Worm (Caenorhabditis elegans) whole organism, mixed stage, embryonic: Measurements from ENCODE around the gene ttr-13.

Experiments
- M03D4.4 ChIP-seq: sonication (generic microtip); optimal IDR thresholded peaks from 2 replicates; lab custom pipeline; 2017; ENCODE audit warnings: mild to moderate bottlenecking, missing genetic modification characterization, missing compliant biosample characterization
- bed-3 ChIP-seq: fragments of 200-800 bp; sonication (Bioruptor generic); optimal IDR thresholded peaks from 3 replicates; lab custom pipeline; 2018; ENCODE audit warnings: mild to moderate bottlenecking, missing genetic modification characterization, moderate library complexity, missing compliant biosample characterization
- blmp-1 ChIP-seq: fragments of 150-350 bp; optimal IDR thresholded peaks from 2 replicates; lab custom pipeline; 2014; ENCODE audit warnings: missing biosample characterization, missing genetic modification characterization
- ceh-39 ChIP-seq: fragments of 150-350 bp; optimal IDR thresholded peaks from 2 replicates; lab custom pipeline; 2014; ENCODE audit warnings: missing biosample characterization, missing genetic modification characterization
- ceh-83 ChIP-seq: fragments of 200-800 bp; sonication (Bioruptor generic); optimal IDR thresholded peaks from 2 replicates; lab custom pipeline; 2018; ENCODE audit warnings: mild to moderate bottlenecking, missing genetic modification characterization, missing compliant biosample characterization
- ces-1 ChIP-seq: fragments of 150-350 bp; optimal IDR thresholded peaks from 2 replicates; lab custom pipeline; 2014; ENCODE audit warnings: missing biosample characterization, missing genetic modification reagents, missing genetic modification characterization
- drap-1 ChIP-seq: fragments of 200-800 bp; sonication (Bioruptor generic); optimal IDR thresholded peaks from 3 replicates; lab custom pipeline; 2018; ENCODE audit warnings: mild to moderate bottlenecking, missing genetic modification characterization, missing compliant biosample characterization
- elt-1 ChIP-seq: sonication (generic microtip); optimal IDR thresholded peaks from 2 replicates; lab custom pipeline; 2017; ENCODE audit warnings: missing genetic modification characterization, mild to moderate bottlenecking, missing compliant biosample characterization, antibody characterized with exemption, moderate library complexity, borderline replicate concordance; ENCODE audit not compliant: insufficient read depth
- elt-3 ChIP-seq: fragments of 150-350 bp; optimal IDR thresholded peaks from 2 replicates; lab custom pipeline; 2014; ENCODE audit warnings: missing biosample characterization, missing genetic modification characterization
- flh-1 ChIP-seq: fragments of 200-800 bp; sonication (Bioruptor generic); optimal IDR thresholded peaks from 2 replicates; lab custom pipeline; 2018; ENCODE audit warnings: mild to moderate bottlenecking, missing genetic modification characterization, moderate library complexity, missing compliant biosample characterization
- ham-2 ChIP-seq: fragments of 200-800 bp; sonication (Bioruptor generic); optimal IDR thresholded peaks from 2 replicates; lab custom pipeline; 2018; ENCODE audit warnings: mild to moderate bottlenecking, missing genetic modification characterization, missing compliant biosample characterization
- hlh-1 ChIP-seq: fragments of 150-350 bp; optimal IDR thresholded peaks from 2 replicates; lab custom pipeline; 2014; ENCODE audit warnings: missing biosample characterization, missing genetic modification reagents, missing genetic modification characterization
- lin-32 ChIP-seq: fragments of 200-800 bp; sonication (Bioruptor generic); optimal IDR thresholded peaks from 2 replicates; lab custom pipeline; 2018; ENCODE audit warnings: mild to moderate bottlenecking, missing genetic modification characterization, missing compliant biosample characterization
- mab-5 ChIP-seq: fragments of 150-350 bp; optimal IDR thresholded peaks from 2 replicates; lab custom pipeline; 2014; ENCODE audit warnings: missing biosample characterization, missing genetic modification characterization
- mep-1 ChIP-seq: fragments of 150-350 bp; optimal IDR thresholded peaks from 2 replicates; lab custom pipeline; 2017; ENCODE audit warnings: missing biosample characterization, missing genetic modification reagents, missing genetic modification characterization, inconsistent platforms
- mls-2 ChIP-seq: sonication (generic microtip); optimal IDR thresholded peaks from 2 replicates; lab custom pipeline; 2016; ENCODE audit warnings: mild to moderate bottlenecking, missing genetic modification characterization, moderate library complexity, missing compliant biosample characterization
- nhr-12 ChIP-seq: fragments of 150-350 bp; optimal IDR thresholded peaks from 2 replicates; lab custom pipeline; 2014; ENCODE audit warnings: missing biosample characterization, missing genetic modification characterization
- nhr-2 ChIP-seq: fragments of 150-350 bp; optimal IDR thresholded peaks from 2 replicates; lab custom pipeline; 2014; ENCODE audit warnings: missing biosample characterization, missing genetic modification characterization
- nhr-28 ChIP-seq: fragments of 150-350 bp; optimal IDR thresholded peaks from 2 replicates; lab custom pipeline; 2014; ENCODE audit warnings: missing biosample characterization, missing genetic modification characterization
- nhr-76 ChIP-seq: sonication (generic microtip); optimal IDR thresholded peaks from 2 replicates; lab custom pipeline; 2017; ENCODE audit warnings: missing biosample characterization, missing genetic modification characterization
- pha-4 ChIP-seq: fragments of 150-350 bp; optimal IDR thresholded peaks from 2 replicates; lab custom pipeline; 2018; ENCODE audit warnings: missing biosample characterization, missing genetic modification reagents, missing genetic modification characterization
- sem-2 ChIP-seq: fragments of 200-800 bp; sonication (Bioruptor generic); optimal IDR thresholded peaks from 2 replicates; lab custom pipeline; 2018; ENCODE audit warnings: mild to moderate bottlenecking, missing genetic modification characterization, missing compliant biosample characterization
- snpc-4 ChIP-seq: fragments of 150-350 bp; optimal IDR thresholded peaks from 2 replicates; lab custom pipeline; 2014; ENCODE audit warnings: missing biosample characterization, missing genetic modification characterization
- sptf-1 ChIP-seq: sonication (generic microtip); optimal IDR thresholded peaks from 2 replicates; lab custom pipeline; 2017; ENCODE audit warnings: mild to moderate bottlenecking, missing genetic modification characterization, moderate library complexity, missing compliant biosample characterization
- tbx-8 ChIP-seq: fragments of 200-800 bp; sonication (Bioruptor generic); optimal IDR thresholded peaks from 2 replicates; lab custom pipeline; 2018; ENCODE audit warnings: mild to moderate bottlenecking, missing genetic modification characterization, moderate library complexity, missing compliant biosample characterization
- unc-120 ChIP-seq: sonication (generic microtip); optimal IDR thresholded peaks from 2 replicates; lab custom pipeline; 2017; ENCODE audit warnings: missing genetic modification characterization, missing compliant biosample characterization; ENCODE audit not compliant: poor library complexity, severe bottlenecking
- unc-39 ChIP-seq: fragments of 150-350 bp; optimal IDR thresholded peaks from 2 replicates; lab custom pipeline; 2014; ENCODE audit warnings: missing biosample characterization, missing genetic modification characterization
- unc-62 ChIP-seq: fragments of 150-350 bp; optimal IDR thresholded peaks from 2 replicates; lab custom pipeline; 2014; ENCODE audit warnings: missing biosample characterization, missing genetic modification reagents, missing genetic modification characterization
- zip-8 ChIP-seq: fragments of 150-350 bp; optimal IDR thresholded peaks from 2 replicates; lab custom pipeline; 2014; ENCODE audit warnings: missing biosample characterization, missing genetic modification characterization
- ztf-11 ChIP-seq: fragments of 150-350 bp; optimal IDR thresholded peaks from 2 replicates; lab custom pipeline; 2014; ENCODE audit warnings: missing biosample characterization, missing genetic modification characterization

The ttr-13 gene

DNA sequence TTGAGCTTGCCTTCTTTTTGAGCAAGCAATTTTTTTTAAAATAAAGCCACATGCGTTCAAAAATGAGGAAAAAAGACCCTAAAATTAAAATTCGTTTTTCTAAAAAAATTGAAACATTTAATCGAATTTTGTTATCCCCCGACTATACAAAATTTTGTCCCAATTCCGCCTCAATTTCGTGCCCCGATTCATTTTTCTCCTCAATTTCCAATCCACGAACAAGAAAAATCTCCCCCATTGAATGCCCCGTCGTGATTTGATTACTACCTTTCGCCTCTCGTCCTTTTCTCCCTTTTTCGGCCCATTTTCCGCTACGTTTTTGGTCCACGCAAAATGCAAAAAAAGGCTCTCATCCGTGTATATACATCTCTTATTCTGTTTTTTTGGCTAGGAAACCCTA, 15.2 kb upstream of the ttr-13 start:
- TF ChIP-seq ces-1 (GFP tag; lab: Kevin White, UChicago), result peak; percentile 54
- TF ChIP-seq nhr-76 (tag; lab: Kevin White, UChicago), result no peak

DNA sequence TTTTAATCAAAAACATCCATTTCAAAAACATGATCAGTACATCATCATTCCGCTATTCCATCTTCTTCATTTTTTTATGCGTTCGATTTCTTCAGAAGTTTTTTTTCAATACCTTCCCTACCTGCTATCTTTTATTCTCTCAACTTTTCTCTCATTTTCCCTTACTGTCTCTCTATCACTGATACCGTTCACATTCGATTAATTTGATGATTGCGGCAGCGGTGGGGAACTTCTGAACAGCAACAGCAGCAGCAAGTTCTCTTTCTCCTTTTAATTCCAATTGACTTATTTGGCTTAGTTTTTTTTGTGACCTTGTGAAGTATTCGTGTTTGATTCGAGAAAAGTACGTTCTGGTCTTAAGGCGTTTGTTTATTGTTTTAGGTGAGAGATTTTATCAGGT, 12.1 kb upstream of the ttr-13 start:
- no peak for TF ChIP-seq ham-2 (GFP tag; lab: Kevin White, UChicago)
- no peak for TF ChIP-seq sptf-1
- no peak for TF ChIP-seq zip-8 (tag; lab: Kevin White, UChicago)
- TF ChIP-seq mls-2, result no peak
- TF ChIP-seq nhr-2 (tag; lab: Kevin White, UChicago), result no peak
- no peak for TF ChIP-seq elt-1 (tag; lab: Kevin White, UChicago)
- no peak for TF ChIP-seq lin-32 (GFP tag; lab: Kevin White, UChicago)
- no peak for TF ChIP-seq unc-62
- TF ChIP-seq mep-1 (tag; lab: Kevin White, UChicago), result no peak
- no peak for TF ChIP-seq mab-5
- TF ChIP-seq unc-120, result no peak
- TF ChIP-seq ceh-39 (tag; lab: Kevin White, UChicago), result no peak
- TF ChIP-seq sem-2 (GFP tag; lab: Kevin White, UChicago), result no peak
- no peak for TF ChIP-seq tbx-8 (GFP tag; lab: Kevin White, UChicago)
- no peak for TF ChIP-seq blmp-1 (tag; lab: Kevin White, UChicago)

ce11 chrV:20645479-20645878, 8.7 kb upstream of the ttr-13 start:
- TF ChIP-seq unc-39 (tag; lab: Kevin White, UChicago), result no peak
- peak; percentile 90 for TF ChIP-seq ces-1 (GFP tag; lab: Kevin White, UChicago)
- no peak for TF ChIP-seq flh-1 (GFP tag; lab: Kevin White, UChicago)
- TF ChIP-seq zip-8 (tag; lab: Kevin White, UChicago), result no peak
- no peak for TF ChIP-seq nhr-76 (tag; lab: Kevin White, UChicago)
- no peak for TF ChIP-seq tbx-8 (GFP tag; lab: Kevin White, UChicago)
- TF ChIP-seq pha-4, result no peak
- TF ChIP-seq ceh-39 (tag; lab: Kevin White, UChicago), result no peak

ce11 chrV:20641896-20642295, 5.1 kb upstream of the ttr-13 start, which contains the start of gene srxa-15:
Gene srxa-15 (plus strand): TSS chrV:20642196.
- TF ChIP-seq ham-2 (GFP tag; lab: Kevin White, UChicago), result no peak
- TF ChIP-seq unc-62, result no peak
- TF ChIP-seq elt-3 (tag; lab: Kevin White, UChicago), result no peak
- no peak for TF ChIP-seq ceh-39 (tag; lab: Kevin White, UChicago)
- TF ChIP-seq nhr-12 (tag; lab: Kevin White, UChicago), result no peak

DNA sequence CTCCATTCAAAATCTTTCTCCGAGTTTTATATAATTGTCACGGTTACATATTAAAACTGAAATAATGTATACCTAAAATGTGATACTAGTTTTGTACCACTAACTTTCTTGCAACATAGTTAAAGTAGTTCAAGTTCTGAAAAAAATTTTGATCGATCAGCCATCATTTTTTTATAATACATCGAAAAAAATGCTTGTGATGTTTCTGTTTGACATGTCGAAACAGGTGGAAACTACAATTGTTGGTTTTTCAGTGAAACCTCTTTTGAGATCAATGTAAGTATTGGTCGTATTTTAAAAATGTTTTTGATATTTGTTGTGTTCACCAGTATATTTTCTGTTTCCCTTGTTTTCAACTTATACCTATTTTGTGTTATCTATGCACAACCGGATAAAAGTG, 2.5 kb upstream of the ttr-13 start, which contains the start of gene srxa-14:
Gene srxa-14 (plus strand): TSS at position 301 of the 400 bp plus-strand sequence.
- no peak for TF ChIP-seq sem-2 (GFP tag; lab: Kevin White, UChicago)
- TF ChIP-seq M03D4.4 (tag; lab: Kevin White, UChicago), result no peak
- TF ChIP-seq pha-4, result no peak
- no peak for TF ChIP-seq hlh-1 (tag; lab: Kevin White, UChicago)
- TF ChIP-seq nhr-28, result no peak
- TF ChIP-seq flh-1 (GFP tag; lab: Kevin White, UChicago), result no peak
- TF ChIP-seq mep-1 (tag; lab: Kevin White, UChicago), result no peak
- no peak for TF ChIP-seq zip-8 (tag; lab: Kevin White, UChicago)
- TF ChIP-seq ceh-39 (tag; lab: Kevin White, UChicago), result no peak
- no peak for TF ChIP-seq ztf-11 (tag; lab: Kevin White, UChicago)
- TF ChIP-seq ceh-83 (GFP tag; lab: Kevin White, UChicago), result no peak
- TF ChIP-seq snpc-4, result no peak
- TF ChIP-seq sptf-1, result no peak
- TF ChIP-seq nhr-76 (tag; lab: Kevin White, UChicago), result no peak
- no peak for TF ChIP-seq drap-1 (GFP tag; lab: Kevin White, UChicago)
- no peak for TF ChIP-seq tbx-8 (GFP tag; lab: Kevin White, UChicago)
- TF ChIP-seq nhr-12 (tag; lab: Kevin White, UChicago), result no peak
- no peak for TF ChIP-seq elt-3 (tag; lab: Kevin White, UChicago)
- no peak for TF ChIP-seq bed-3 (GFP tag; lab: Kevin White, UChicago)
- no peak for TF ChIP-seq nhr-2 (tag; lab: Kevin White, UChicago)
